Worm (Caenorhabditis elegans) whole organism, mixed stage, embryonic: ENCODE results near the gene C17C3.11.

ENCODE experiments used
- bed-3 ChIP-seq: fragments of 200-800 bp; sonication (Bioruptor generic); optimal IDR thresholded peaks from 3 replicates; lab custom pipeline; 2018; ENCODE audit warnings: mild to moderate bottlenecking, missing genetic modification characterization, moderate library complexity, missing compliant biosample characterization
- ceh-39 ChIP-seq: fragments of 150-350 bp; optimal IDR thresholded peaks from 2 replicates; lab custom pipeline; 2014; ENCODE audit warnings: missing biosample characterization, missing genetic modification characterization
- elt-1 ChIP-seq: sonication (generic microtip); optimal IDR thresholded peaks from 2 replicates; lab custom pipeline; 2017; ENCODE audit warnings: missing genetic modification characterization, mild to moderate bottlenecking, missing compliant biosample characterization, antibody characterized with exemption, moderate library complexity, borderline replicate concordance; ENCODE audit not compliant: insufficient read depth
- hlh-1 ChIP-seq: fragments of 150-350 bp; optimal IDR thresholded peaks from 2 replicates; lab custom pipeline; 2014; ENCODE audit warnings: missing biosample characterization, missing genetic modification reagents, missing genetic modification characterization
- mab-5 ChIP-seq: fragments of 150-350 bp; optimal IDR thresholded peaks from 2 replicates; lab custom pipeline; 2014; ENCODE audit warnings: missing biosample characterization, missing genetic modification characterization
- nhr-2 ChIP-seq: fragments of 150-350 bp; optimal IDR thresholded peaks from 2 replicates; lab custom pipeline; 2014; ENCODE audit warnings: missing biosample characterization, missing genetic modification characterization
- nhr-237 ChIP-seq: fragments of 150-350 bp; optimal IDR thresholded peaks from 2 replicates; lab custom pipeline; 2014; ENCODE audit warnings: missing biosample characterization, missing genetic modification characterization
- nhr-28 ChIP-seq: fragments of 150-350 bp; optimal IDR thresholded peaks from 2 replicates; lab custom pipeline; 2014; ENCODE audit warnings: missing biosample characterization, missing genetic modification characterization
- nhr-76 ChIP-seq: sonication (generic microtip); optimal IDR thresholded peaks from 2 replicates; lab custom pipeline; 2017; ENCODE audit warnings: missing biosample characterization, missing genetic modification characterization
- pha-4 ChIP-seq: fragments of 150-350 bp; optimal IDR thresholded peaks from 2 replicates; lab custom pipeline; 2018; ENCODE audit warnings: missing biosample characterization, missing genetic modification reagents, missing genetic modification characterization
- snpc-4 ChIP-seq: fragments of 150-350 bp; optimal IDR thresholded peaks from 2 replicates; lab custom pipeline; 2014; ENCODE audit warnings: missing biosample characterization, missing genetic modification characterization
- unc-62 ChIP-seq: fragments of 150-350 bp; optimal IDR thresholded peaks from 2 replicates; lab custom pipeline; 2014; ENCODE audit warnings: missing biosample characterization, missing genetic modification reagents, missing genetic modification characterization
- ztf-11 ChIP-seq: fragments of 150-350 bp; optimal IDR thresholded peaks from 2 replicates; lab custom pipeline; 2014; ENCODE audit warnings: missing biosample characterization, missing genetic modification characterization

- TF ChIP-seq bed-3 (GFP tag; lab: Kevin White, UChicago) (no peak), mab-5 (tag; lab: Kevin White, UChicago) (no peak), nhr-237 (tag; lab: Kevin White, UChicago) (no peak), pha-4 (tag; lab: Kevin White, UChicago) (no peak), nhr-76 (tag; lab: Kevin White, UChicago) (no peak), elt-1 (tag; lab: Kevin White, UChicago) (no peak), unc-62 (GFP tag; lab: Kevin White, UChicago) (no peak), nhr-28 (tag; lab: Kevin White, UChicago) (no peak), ztf-11 (tag; lab: Kevin White, UChicago) (no peak), snpc-4 (tag; lab: Kevin White, UChicago) (no peak), nhr-2 (tag; lab: Kevin White, UChicago) (no peak), ceh-39 (no peak), hlh-1 (no peak)
Measured at ce11 chrII:5555522-5555921, 17.9 kb downstream of the C17C3.11 start.
